Worm (Caenorhabditis elegans) whole organism, mixed stage, embryonic: Measurements from ENCODE around the gene C12D8.21.

ENCODE experiments used
- M03D4.4 ChIP-seq: sonication (generic microtip); optimal IDR thresholded peaks from 2 replicates; lab custom pipeline; 2017; ENCODE audit warnings: mild to moderate bottlenecking, missing genetic modification characterization, missing compliant biosample characterization
- bed-3 ChIP-seq: fragments of 200-800 bp; sonication (Bioruptor generic); optimal IDR thresholded peaks from 3 replicates; lab custom pipeline; 2018; ENCODE audit warnings: mild to moderate bottlenecking, missing genetic modification characterization, moderate library complexity, missing compliant biosample characterization
- blmp-1 ChIP-seq: fragments of 150-350 bp; optimal IDR thresholded peaks from 2 replicates; lab custom pipeline; 2014; ENCODE audit warnings: missing biosample characterization, missing genetic modification characterization
- ceh-39 ChIP-seq: fragments of 150-350 bp; optimal IDR thresholded peaks from 2 replicates; lab custom pipeline; 2014; ENCODE audit warnings: missing biosample characterization, missing genetic modification characterization
- ceh-43 ChIP-seq: fragments of 200-800 bp; sonication (Bioruptor generic); optimal IDR thresholded peaks from 2 replicates; lab custom pipeline; 2018; ENCODE audit warnings: mild to moderate bottlenecking, missing genetic modification characterization, moderate library complexity, missing compliant biosample characterization
- ces-1 ChIP-seq: fragments of 150-350 bp; optimal IDR thresholded peaks from 2 replicates; lab custom pipeline; 2014; ENCODE audit warnings: missing biosample characterization, missing genetic modification reagents, missing genetic modification characterization
- cnd-1 ChIP-seq: fragments of 200-800 bp; sonication (Bioruptor generic); optimal IDR thresholded peaks from 2 replicates; lab custom pipeline; 2018; ENCODE audit warnings: mild to moderate bottlenecking, missing genetic modification characterization, missing compliant biosample characterization
- drap-1 ChIP-seq: fragments of 200-800 bp; sonication (Bioruptor generic); optimal IDR thresholded peaks from 3 replicates; lab custom pipeline; 2018; ENCODE audit warnings: mild to moderate bottlenecking, missing genetic modification characterization, missing compliant biosample characterization
- elt-1 ChIP-seq: sonication (generic microtip); optimal IDR thresholded peaks from 2 replicates; lab custom pipeline; 2017; ENCODE audit warnings: missing genetic modification characterization, mild to moderate bottlenecking, missing compliant biosample characterization, antibody characterized with exemption, moderate library complexity, borderline replicate concordance; ENCODE audit not compliant: insufficient read depth
- elt-3 ChIP-seq: fragments of 150-350 bp; optimal IDR thresholded peaks from 2 replicates; lab custom pipeline; 2014; ENCODE audit warnings: missing biosample characterization, missing genetic modification characterization
- flh-1 ChIP-seq: fragments of 200-800 bp; sonication (Bioruptor generic); optimal IDR thresholded peaks from 2 replicates; lab custom pipeline; 2018; ENCODE audit warnings: mild to moderate bottlenecking, missing genetic modification characterization, moderate library complexity, missing compliant biosample characterization
- ham-2 ChIP-seq: fragments of 200-800 bp; sonication (Bioruptor generic); optimal IDR thresholded peaks from 2 replicates; lab custom pipeline; 2018; ENCODE audit warnings: mild to moderate bottlenecking, missing genetic modification characterization, missing compliant biosample characterization
- hlh-1 ChIP-seq: fragments of 150-350 bp; optimal IDR thresholded peaks from 2 replicates; lab custom pipeline; 2014; ENCODE audit warnings: missing biosample characterization, missing genetic modification reagents, missing genetic modification characterization
- lin-13 ChIP-seq: fragments of 150-350 bp; optimal IDR thresholded peaks from 2 replicates; lab custom pipeline; 2014; ENCODE audit warnings: missing biosample characterization, missing genetic modification characterization
- mab-5 ChIP-seq: fragments of 150-350 bp; optimal IDR thresholded peaks from 2 replicates; lab custom pipeline; 2014; ENCODE audit warnings: missing biosample characterization, missing genetic modification characterization
- nhr-12 ChIP-seq: fragments of 150-350 bp; optimal IDR thresholded peaks from 2 replicates; lab custom pipeline; 2014; ENCODE audit warnings: missing biosample characterization, missing genetic modification characterization
- nhr-2 ChIP-seq: fragments of 150-350 bp; optimal IDR thresholded peaks from 2 replicates; lab custom pipeline; 2014; ENCODE audit warnings: missing biosample characterization, missing genetic modification characterization
- nhr-237 ChIP-seq: fragments of 150-350 bp; optimal IDR thresholded peaks from 2 replicates; lab custom pipeline; 2014; ENCODE audit warnings: missing biosample characterization, missing genetic modification characterization
- nhr-28 ChIP-seq: fragments of 150-350 bp; optimal IDR thresholded peaks from 2 replicates; lab custom pipeline; 2014; ENCODE audit warnings: missing biosample characterization, missing genetic modification characterization
- pha-4 ChIP-seq: fragments of 150-350 bp; optimal IDR thresholded peaks from 2 replicates; lab custom pipeline; 2018; ENCODE audit warnings: missing biosample characterization, missing genetic modification reagents, missing genetic modification characterization
- sem-2 ChIP-seq: fragments of 200-800 bp; sonication (Bioruptor generic); optimal IDR thresholded peaks from 2 replicates; lab custom pipeline; 2018; ENCODE audit warnings: mild to moderate bottlenecking, missing genetic modification characterization, missing compliant biosample characterization
- snpc-4 ChIP-seq: fragments of 150-350 bp; optimal IDR thresholded peaks from 2 replicates; lab custom pipeline; 2014; ENCODE audit warnings: missing biosample characterization, missing genetic modification characterization
- sptf-1 ChIP-seq: sonication (generic microtip); optimal IDR thresholded peaks from 2 replicates; lab custom pipeline; 2017; ENCODE audit warnings: mild to moderate bottlenecking, missing genetic modification characterization, moderate library complexity, missing compliant biosample characterization
- tbx-8 ChIP-seq: fragments of 200-800 bp; sonication (Bioruptor generic); optimal IDR thresholded peaks from 2 replicates; lab custom pipeline; 2018; ENCODE audit warnings: mild to moderate bottlenecking, missing genetic modification characterization, moderate library complexity, missing compliant biosample characterization
- unc-120 ChIP-seq: sonication (generic microtip); optimal IDR thresholded peaks from 2 replicates; lab custom pipeline; 2017; ENCODE audit warnings: missing genetic modification characterization, missing compliant biosample characterization; ENCODE audit not compliant: poor library complexity, severe bottlenecking
- unc-62 ChIP-seq: fragments of 150-350 bp; optimal IDR thresholded peaks from 2 replicates; lab custom pipeline; 2014; ENCODE audit warnings: missing biosample characterization, missing genetic modification reagents, missing genetic modification characterization
- zip-8 ChIP-seq: fragments of 150-350 bp; optimal IDR thresholded peaks from 2 replicates; lab custom pipeline; 2014; ENCODE audit warnings: missing biosample characterization, missing genetic modification characterization

Gene C12D8.21

DNA sequence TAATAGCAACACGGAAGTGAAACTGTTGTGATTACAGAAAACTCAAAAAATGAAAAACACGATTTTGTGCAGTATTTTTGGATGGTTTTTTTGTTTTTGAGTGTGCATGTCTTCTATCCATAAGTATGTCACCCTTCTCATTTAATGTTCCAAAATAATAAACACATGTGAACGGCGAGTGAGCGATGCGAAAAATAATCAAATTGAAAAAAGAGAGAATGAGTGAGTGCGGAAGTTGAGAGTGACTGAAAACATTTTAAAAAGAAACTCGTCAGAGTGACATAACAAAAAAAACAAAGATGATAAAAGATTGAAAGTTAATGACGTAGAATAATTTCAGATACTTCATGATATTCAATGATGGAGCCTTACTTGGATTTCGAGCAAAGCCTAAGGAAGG, 8.5 kb upstream of the C12D8.21 start:
- TF ChIP-seq sem-2 (GFP tag; lab: Kevin White, UChicago) = no peak
- no peak for TF ChIP-seq ces-1
- TF ChIP-seq zip-8 = no peak

DNA sequence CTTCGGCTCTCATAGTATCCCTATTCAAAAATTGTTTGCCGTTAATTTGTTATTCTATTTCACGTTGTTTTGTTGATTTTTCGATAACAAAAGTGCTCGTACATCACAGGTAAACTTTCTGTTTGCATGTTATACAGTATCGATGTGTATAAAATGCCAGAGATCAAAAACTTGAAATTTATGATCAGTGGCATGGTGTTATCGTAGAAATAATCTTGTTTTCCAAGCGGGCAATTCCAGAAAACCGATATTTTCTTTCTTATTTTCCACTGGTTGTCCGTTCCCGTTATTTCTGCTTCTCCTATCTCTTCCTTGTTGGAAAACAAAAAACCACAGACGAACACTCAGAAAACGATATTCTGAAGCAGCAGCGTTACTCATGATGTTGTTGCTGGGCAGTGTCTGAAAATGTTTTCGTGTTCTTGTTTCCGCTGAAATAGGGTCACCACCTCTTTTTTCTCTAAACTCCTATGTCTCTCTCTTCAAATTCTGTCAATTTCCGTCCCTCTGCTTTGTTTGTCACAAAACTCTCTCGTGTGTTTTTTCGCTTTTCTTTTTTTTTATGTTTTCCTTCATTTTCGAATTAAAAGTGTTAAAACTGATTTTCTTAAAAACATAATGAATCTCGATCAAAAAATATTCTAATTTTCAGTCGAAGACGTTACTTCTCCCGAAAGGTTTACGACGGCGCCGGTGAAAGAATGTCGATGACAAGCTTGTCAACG, 7.4 kb upstream of the C12D8.21 start, which contains the start of gene akt-1:
Gene akt-1, plus strand, starts transcription at position 651 of the 725 bp plus-strand sequence.
- no peak for TF ChIP-seq nhr-237 (tag; lab: Kevin White, UChicago)
- TF ChIP-seq drap-1 = no peak
- TF ChIP-seq ham-2 = no peak
- TF ChIP-seq ceh-39 (tag; lab: Kevin White, UChicago) = no peak
- TF ChIP-seq nhr-12 (tag; lab: Kevin White, UChicago) = no peak
- TF ChIP-seq M03D4.4 (tag; lab: Kevin White, UChicago) = no peak
- TF ChIP-seq nhr-2 = no peak
- TF ChIP-seq unc-120 (tag; lab: Kevin White, UChicago) = no peak
- TF ChIP-seq snpc-4 (tag; lab: Kevin White, UChicago) = no peak

DNA sequence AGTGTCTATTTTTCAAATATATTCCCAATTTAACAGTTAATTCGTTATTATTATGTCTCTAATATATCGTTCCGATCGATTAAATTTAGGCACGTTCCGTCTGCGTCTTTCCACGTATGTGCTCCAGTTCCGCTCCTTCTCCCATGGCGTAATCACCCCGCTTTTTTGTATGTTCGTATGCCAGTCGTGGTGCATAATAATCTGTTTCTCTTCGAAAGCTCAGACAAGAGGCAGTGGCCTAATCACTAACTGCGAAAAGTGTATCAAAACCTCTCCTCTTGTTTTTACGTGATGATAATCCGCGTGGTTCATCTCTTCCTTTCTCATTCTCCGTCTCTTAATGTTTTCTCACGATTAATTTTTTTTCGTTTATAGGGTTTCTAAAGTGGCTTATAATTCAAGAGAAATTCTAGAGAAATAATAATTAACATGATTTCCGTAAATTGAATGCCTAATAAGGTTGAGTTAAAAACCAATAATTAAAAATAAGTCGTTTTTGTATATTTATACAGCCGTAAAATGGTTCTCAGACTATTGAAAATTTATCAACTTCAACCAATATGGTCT, 6.8 kb upstream of the C12D8.21 start:
- TF ChIP-seq mab-5 (tag; lab: Kevin White, UChicago) = no peak
- no peak for TF ChIP-seq elt-3 (tag; lab: Kevin White, UChicago)
- TF ChIP-seq sem-2 (GFP tag; lab: Kevin White, UChicago) = no peak
- TF ChIP-seq ham-2 = no peak
- no peak for TF ChIP-seq cnd-1 (tag; lab: Kevin White, UChicago)
- TF ChIP-seq ces-1 = no peak

DNA sequence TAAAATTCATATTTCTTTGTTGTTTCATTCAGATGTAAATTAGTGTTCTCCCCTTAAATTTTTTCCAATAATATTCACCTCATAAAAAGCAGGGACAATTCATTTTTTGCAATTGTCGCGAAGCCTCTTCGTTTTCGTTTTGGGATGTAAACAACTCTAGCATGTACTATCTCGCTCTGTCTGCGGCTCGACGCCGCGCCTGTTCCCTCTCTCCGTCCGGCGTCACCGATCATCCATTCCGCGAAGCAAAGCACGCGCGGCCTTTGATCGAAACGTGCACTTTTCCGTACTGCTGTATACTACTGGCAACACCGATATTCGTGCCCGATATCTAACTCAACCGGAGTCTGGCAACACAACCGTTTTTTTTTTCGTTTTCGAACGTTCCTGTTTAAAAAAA, 6.0 kb upstream of the C12D8.21 start:
- TF ChIP-seq pha-4 (tag; lab: Kevin White, UChicago) (peak; percentile 75), flh-1 (GFP tag; lab: Kevin White, UChicago) (no peak), blmp-1 (no peak)

DNA sequence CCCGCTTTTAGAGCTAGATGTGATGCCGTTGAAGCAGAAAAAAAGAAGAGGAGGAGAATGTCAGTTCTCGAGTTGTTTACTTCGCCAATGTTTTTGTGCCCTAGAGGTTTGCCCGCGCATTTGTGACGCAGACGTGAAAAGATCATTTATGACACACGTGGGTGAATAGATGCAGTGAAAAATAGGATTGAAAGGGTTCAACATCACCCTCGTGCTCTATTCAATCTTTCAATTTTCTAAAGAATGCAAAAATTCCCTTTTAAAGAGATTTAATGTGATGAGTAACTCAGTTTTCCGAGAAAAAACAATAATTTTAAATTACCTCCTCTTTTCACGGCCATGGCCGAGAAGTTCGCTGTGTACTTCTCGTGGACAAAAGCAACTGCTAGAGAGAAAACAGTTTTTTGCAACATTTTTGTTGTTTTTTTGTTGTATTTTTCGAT, 5.5 kb upstream of the C12D8.21 start:
- no peak for TF ChIP-seq sem-2 (GFP tag; lab: Kevin White, UChicago)
- peak; percentile 2 for TF ChIP-seq ces-1
- no peak for TF ChIP-seq ceh-39 (tag; lab: Kevin White, UChicago)
- TF ChIP-seq tbx-8 (GFP tag; lab: Kevin White, UChicago) = no peak
- TF ChIP-seq, all 35 proteins: peak for 1

DNA sequence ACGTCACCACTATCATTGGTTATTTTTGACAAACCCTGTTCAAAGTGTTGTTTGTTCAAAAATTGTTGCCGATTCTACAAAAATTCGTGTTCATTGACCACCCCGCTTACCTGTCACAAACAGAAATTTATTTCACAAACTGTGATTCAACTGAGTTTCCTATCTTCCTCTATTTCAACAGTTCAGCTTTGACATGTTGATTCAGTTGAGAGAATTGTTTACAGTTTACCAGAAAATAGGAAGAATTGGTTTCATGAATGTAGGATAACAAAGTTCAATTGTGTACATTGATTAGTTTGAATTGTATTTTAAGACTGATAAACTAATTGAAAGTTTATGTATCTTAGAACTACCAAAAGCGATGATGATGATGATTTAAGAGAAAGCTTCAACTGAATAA, 4.6 kb upstream of the C12D8.21 start:
- TF ChIP-seq mab-5 (tag; lab: Kevin White, UChicago) (no peak), nhr-12 (tag; lab: Kevin White, UChicago) (no peak), unc-62 (no peak), sptf-1 (no peak), ceh-43 (GFP tag; lab: Kevin White, UChicago) (no peak), bed-3 (no peak), lin-13 (no peak), nhr-237 (tag; lab: Kevin White, UChicago) (no peak), ces-1 (no peak), sem-2 (GFP tag; lab: Kevin White, UChicago) (no peak), cnd-1 (tag; lab: Kevin White, UChicago) (no peak), nhr-2 (no peak), snpc-4 (tag; lab: Kevin White, UChicago) (no peak), drap-1 (no peak), hlh-1 (tag; lab: Kevin White, UChicago) (no peak), ham-2 (no peak)

DNA sequence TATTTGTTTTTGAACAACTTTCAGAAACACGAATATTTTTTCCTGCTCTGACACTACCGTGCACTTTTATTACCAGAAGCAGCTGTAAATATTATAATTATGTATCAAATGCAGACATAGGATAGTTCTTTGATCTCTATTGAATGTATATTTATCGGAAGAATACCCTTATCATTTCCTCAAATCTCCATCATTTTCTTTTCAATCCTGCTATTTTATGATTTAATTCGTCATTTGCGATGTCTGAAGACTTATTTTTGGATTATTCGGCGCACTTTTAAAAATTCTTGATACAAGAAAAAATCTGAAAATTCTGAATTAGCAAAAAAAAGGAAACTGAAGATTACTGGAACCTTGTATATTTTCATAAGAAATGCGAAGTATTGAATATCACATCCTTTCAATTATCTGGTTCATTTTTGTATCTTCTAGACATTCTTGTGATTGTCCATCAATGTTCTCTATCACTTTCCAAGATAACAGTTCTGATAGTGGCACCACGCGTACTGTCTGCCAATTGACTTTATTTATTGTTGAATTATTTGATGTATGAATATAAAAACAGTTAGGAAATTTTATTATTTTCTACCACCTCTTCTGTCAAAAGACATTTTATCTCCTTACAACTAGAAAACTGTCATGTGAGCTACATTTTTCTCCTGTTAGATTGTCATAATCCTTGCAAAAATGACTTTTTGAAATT, 3.2 kb upstream of the C12D8.21 start:
- no peak for TF ChIP-seq M03D4.4 (tag; lab: Kevin White, UChicago)
- TF ChIP-seq unc-62 = no peak
- no peak for TF ChIP-seq nhr-28 (tag; lab: Kevin White, UChicago)
- peak; percentile 54 for TF ChIP-seq elt-1 (tag; lab: Kevin White, UChicago)
- TF ChIP-seq ceh-43 (GFP tag; lab: Kevin White, UChicago) = no peak
- no peak for TF ChIP-seq elt-3 (tag; lab: Kevin White, UChicago)
- no peak for TF ChIP-seq blmp-1
- no peak for TF ChIP-seq unc-120 (tag; lab: Kevin White, UChicago)
- TF ChIP-seq hlh-1 (tag; lab: Kevin White, UChicago) = no peak
